Fruit fly (Drosophila melanogaster) whole organism: Measurements from ENCODE around the gene CG31371.

ENCODE experiments used
- EcR ChIP-seq, 2 experiments: fragments of >200 bp; optimal IDR thresholded peaks; 2 replicates each; lab custom pipeline; 2017; ENCODE audit warnings: missing biosample characterization in 2 of 2, missing genetic modification characterization in 2 of 2, missing genetic modification reagents in 2 of 2
- psq ChIP-seq: fragments of >200 bp; optimal IDR thresholded peaks from 2 replicates; lab custom pipeline; 2017

DNA sequence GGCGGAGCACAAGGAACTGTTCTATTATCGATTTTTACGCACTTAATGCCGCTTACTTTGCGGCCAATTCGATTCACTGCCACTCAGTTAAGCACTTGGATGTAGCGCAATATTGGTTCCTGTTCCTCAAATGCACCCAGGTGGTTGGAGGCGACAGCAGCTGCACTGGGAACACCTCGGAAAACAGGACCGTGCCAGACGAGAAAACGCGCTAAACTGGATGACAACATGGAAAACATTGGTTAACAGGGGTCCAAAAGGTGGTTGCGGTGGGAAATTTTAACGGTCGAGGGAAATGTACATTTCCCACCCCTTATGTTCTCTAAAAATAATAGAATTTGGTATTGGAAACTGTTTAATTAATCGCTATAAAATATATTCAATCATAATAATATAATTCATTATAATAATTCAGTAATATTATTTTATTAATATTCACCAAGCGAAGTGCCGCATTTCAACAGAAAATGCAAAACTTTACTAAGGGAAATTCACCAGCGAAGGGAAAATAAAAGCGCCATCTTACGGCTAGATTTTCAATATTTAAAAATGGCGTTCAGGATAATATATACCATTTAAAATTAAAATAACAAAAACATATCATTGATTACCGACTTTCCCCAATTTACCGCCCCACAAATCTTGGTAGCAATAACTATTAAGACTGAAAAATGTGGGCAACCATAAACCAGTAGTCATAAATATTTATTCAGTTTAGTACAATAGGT is 47.3 kb downstream of the CG31371 start, which contains the start of gene aralar1:
- no peak for TF ChIP-seq EcR (GFP tag; optimal IDR thresholded peaks at IDR 0.05; lab: Kevin White, UChicago)
- TF ChIP-seq psq (lab: Kevin White, UChicago), result no peak
